Fruit fly (Drosophila melanogaster) whole organism, prepupa: Measurements from ENCODE around the gene CG8032.
A peak's percentile ranks its signal among the peaks of the same experiment; 100 is the strongest.

Experiments
- Blimp-1 ChIP-seq: fragments of 200-800 bp; sonication (Bioruptor generic); optimal IDR thresholded peaks from 3 replicates; lab custom pipeline; 2017; ENCODE audit warnings: missing biosample characterization, missing genetic modification characterization, mild to moderate bottlenecking, moderate library complexity, missing genetic modification reagents
- CG10631 ChIP-seq: fragments of 200-800 bp; sonication (Bioruptor generic); optimal IDR thresholded peaks from 2 replicates; lab custom pipeline; 2016; ENCODE audit warnings: missing biosample characterization, missing genetic modification characterization
- CG10669 ChIP-seq: fragments of 200-800 bp; sonication (Bioruptor generic); optimal IDR thresholded peaks from 3 replicates; lab custom pipeline; 2018; ENCODE audit warnings: missing biosample characterization, mild to moderate bottlenecking, missing genetic modification characterization, moderate library complexity
- CG11294 ChIP-seq: fragments of 200-800 bp; sonication (Bioruptor generic); IDR thresholded peaks from 2 replicates; pipeline ENCODE4 v1.3.6; 2022; ENCODE audit warnings: missing biosample characterization, missing genetic modification characterization
- CG11762 ChIP-seq: fragments of 200-800 bp; sonication (Bioruptor generic); optimal IDR thresholded peaks from 3 replicates; lab custom pipeline; 2016; ENCODE audit warnings: missing biosample characterization, missing genetic modification characterization; ENCODE audit not compliant: insufficient read depth
- CG11902 ChIP-seq: fragments of 200-800 bp; sonication (Bioruptor generic); optimal IDR thresholded peaks from 3 replicates; lab custom pipeline; 2016; ENCODE audit warnings: missing biosample characterization, missing genetic modification characterization
- CG1621 ChIP-seq: fragments of 200-800 bp; sonication (Bioruptor generic); optimal IDR thresholded peaks from 3 replicates; lab custom pipeline; 2018; ENCODE audit warnings: missing biosample characterization, mild to moderate bottlenecking, missing genetic modification characterization
- CG31627 ChIP-seq: fragments of 200-800 bp; sonication (Bioruptor generic); optimal IDR thresholded peaks from 3 replicates; lab custom pipeline; 2016; ENCODE audit warnings: missing biosample characterization, missing genetic modification characterization
- CG32006 ChIP-seq: fragments of 200-800 bp; sonication (Bioruptor generic); optimal IDR thresholded peaks from 3 replicates; lab custom pipeline; 2017; ENCODE audit warnings: missing biosample characterization, mild to moderate bottlenecking, missing genetic modification characterization
- CG34406 ChIP-seq: fragments of 200-800 bp; sonication (Bioruptor generic); optimal IDR thresholded peaks from 3 replicates; lab custom pipeline; 2016; ENCODE audit warnings: missing biosample characterization, missing genetic modification characterization
- CG3919 ChIP-seq: fragments of 200-800 bp; sonication (Bioruptor generic); optimal IDR thresholded peaks from 3 replicates; lab custom pipeline; 2016; ENCODE audit warnings: missing biosample characterization, missing genetic modification characterization
- CG4318 ChIP-seq: fragments of 200-800 bp; sonication (Bioruptor generic); optimal IDR thresholded peaks from 3 replicates; lab custom pipeline; 2017; ENCODE audit warnings: missing biosample characterization, mild to moderate bottlenecking, missing genetic modification characterization
- CG6163 ChIP-seq: fragments of 200-800 bp; sonication (Bioruptor generic); IDR thresholded peaks from 3 replicates; pipeline ENCODE4 v1.3.6; 2022; ENCODE audit warnings: missing biosample characterization, missing genetic modification characterization
- CG6792 ChIP-seq: fragments of 200-800 bp; sonication (Bioruptor generic); optimal IDR thresholded peaks from 3 replicates; lab custom pipeline; 2016; ENCODE audit warnings: missing biosample characterization, missing genetic modification characterization
- CG6854 ChIP-seq: fragments of 200-800 bp; sonication (Bioruptor generic); optimal IDR thresholded peaks from 2 replicates; lab custom pipeline; 2017; ENCODE audit warnings: missing biosample characterization, mild to moderate bottlenecking, missing genetic modification characterization
- CG8119 ChIP-seq: fragments of 200-800 bp; sonication (Bioruptor generic); IDR thresholded peaks from 3 replicates; pipeline ENCODE4 v1.3.6; 2022; ENCODE audit warnings: missing biosample characterization, missing genetic modification characterization
- CG8319 ChIP-seq: fragments of 200-800 bp; sonication (Bioruptor generic); optimal IDR thresholded peaks from 3 replicates; lab custom pipeline; 2016; ENCODE audit warnings: missing biosample characterization, missing genetic modification characterization
- Eip75B ChIP-seq: fragments of 200-800 bp; sonication (Bioruptor generic); optimal IDR thresholded peaks from 3 replicates; lab custom pipeline; 2016; ENCODE audit warnings: missing biosample characterization, missing genetic modification characterization
- Eip78C ChIP-seq: fragments of 200-800 bp; sonication (Bioruptor generic); peaks from one replicate; lab custom pipeline; 2016; ENCODE audit warnings: missing biosample characterization, missing genetic modification characterization
- Ets21C ChIP-seq: fragments of 200-800 bp; sonication (Bioruptor generic); optimal IDR thresholded peaks from 3 replicates; lab custom pipeline; 2016; ENCODE audit warnings: missing biosample characterization, missing genetic modification characterization
- Ets96B ChIP-seq: fragments of 200-800 bp; optimal IDR thresholded peaks from 2 replicates; lab custom pipeline; 2019; ENCODE audit warnings: missing biosample characterization, mild to moderate bottlenecking, missing genetic modification characterization, moderate library complexity
- Hr4 ChIP-seq: fragments of 200-800 bp; sonication (Bioruptor generic); optimal IDR thresholded peaks from 3 replicates; lab custom pipeline; 2016; ENCODE audit warnings: missing biosample characterization, missing genetic modification characterization
- Lpt ChIP-seq: fragments of 200-800 bp; sonication (Bioruptor generic); optimal IDR thresholded peaks from 3 replicates; lab custom pipeline; 2016; ENCODE audit warnings: missing biosample characterization, missing genetic modification characterization
- Smox ChIP-seq: fragments of 200-800 bp; sonication (Bioruptor generic); optimal IDR thresholded peaks from 3 replicates; lab custom pipeline; 2016; ENCODE audit warnings: missing biosample characterization, missing genetic modification characterization
- Sox102F ChIP-seq: fragments of 200-800 bp; sonication (Bioruptor generic); optimal IDR thresholded peaks from 2 replicates; lab custom pipeline; 2016; ENCODE audit warnings: missing biosample characterization, mild to moderate bottlenecking, missing genetic modification characterization
- Sox14 ChIP-seq: fragments of 200-800 bp; sonication (Bioruptor generic); optimal IDR thresholded peaks from 3 replicates; lab custom pipeline; 2016; ENCODE audit warnings: missing biosample characterization, missing genetic modification characterization
- achi ChIP-seq: fragments of 200-800 bp; sonication (Bioruptor generic); optimal IDR thresholded peaks from 3 replicates; lab custom pipeline; 2016; ENCODE audit warnings: missing biosample characterization, missing genetic modification characterization
- acj6 ChIP-seq: fragments of 200-800 bp; sonication (Bioruptor generic); optimal IDR thresholded peaks from 3 replicates; lab custom pipeline; 2016; ENCODE audit warnings: missing biosample characterization, missing genetic modification characterization
- cyc ChIP-seq: fragments of 200-800 bp; sonication (Bioruptor generic); optimal IDR thresholded peaks from 3 replicates; lab custom pipeline; 2016; ENCODE audit warnings: missing biosample characterization, missing genetic modification characterization
- dsx ChIP-seq: fragments of 200-800 bp; optimal IDR thresholded peaks from 3 replicates; lab custom pipeline; 2019; ENCODE audit warnings: missing biosample characterization, mild to moderate bottlenecking, missing genetic modification characterization, moderate library complexity; ENCODE audit not compliant: poor library complexity, severe bottlenecking
- eg ChIP-seq: fragments of 200-800 bp; sonication (Bioruptor generic); IDR thresholded peaks from 3 replicates; pipeline ENCODE4 v1.3.6; 2022; ENCODE audit warnings: missing biosample characterization, missing genetic modification characterization
- net ChIP-seq: fragments of 200-800 bp; sonication (Bioruptor generic); optimal IDR thresholded peaks from 3 replicates; lab custom pipeline; 2016; ENCODE audit warnings: missing biosample characterization, missing genetic modification characterization
- pdm3 ChIP-seq: fragments of 200-800 bp; sonication (Bioruptor generic); optimal IDR thresholded peaks from 3 replicates; lab custom pipeline; 2016; ENCODE audit warnings: missing biosample characterization, missing genetic modification characterization
- salr ChIP-seq, 2 experiments: fragments of 200-800 bp; sonication (Bioruptor generic); optimal IDR thresholded peaks; 3 replicates each; lab custom pipeline; 2016 to 2018; ENCODE audit warnings: missing biosample characterization in 2 of 2, missing genetic modification characterization in 2 of 2, mild to moderate bottlenecking in 1 of 2
- ss ChIP-seq, 2 experiments: fragments of 200-800 bp; sonication (Bioruptor generic); optimal IDR thresholded peaks; 2 replicates in 1 of 2; 3 replicates in 1 of 2; lab custom pipeline; 2017 to 2018; ENCODE audit warnings: mild to moderate bottlenecking in 2 of 2, missing biosample characterization in 2 of 2, missing genetic modification characterization in 2 of 2, moderate library complexity in 1 of 2
- topi ChIP-seq: fragments of 200-800 bp; sonication (Bioruptor generic); optimal IDR thresholded peaks from 3 replicates; lab custom pipeline; 2016; ENCODE audit warnings: missing biosample characterization, missing genetic modification characterization
- vri ChIP-seq: fragments of 200-800 bp; sonication (Bioruptor generic); optimal IDR thresholded peaks from 3 replicates; lab custom pipeline; 2016; ENCODE audit warnings: missing biosample characterization, mild to moderate bottlenecking, missing genetic modification characterization

Gene CG8032

DNA sequence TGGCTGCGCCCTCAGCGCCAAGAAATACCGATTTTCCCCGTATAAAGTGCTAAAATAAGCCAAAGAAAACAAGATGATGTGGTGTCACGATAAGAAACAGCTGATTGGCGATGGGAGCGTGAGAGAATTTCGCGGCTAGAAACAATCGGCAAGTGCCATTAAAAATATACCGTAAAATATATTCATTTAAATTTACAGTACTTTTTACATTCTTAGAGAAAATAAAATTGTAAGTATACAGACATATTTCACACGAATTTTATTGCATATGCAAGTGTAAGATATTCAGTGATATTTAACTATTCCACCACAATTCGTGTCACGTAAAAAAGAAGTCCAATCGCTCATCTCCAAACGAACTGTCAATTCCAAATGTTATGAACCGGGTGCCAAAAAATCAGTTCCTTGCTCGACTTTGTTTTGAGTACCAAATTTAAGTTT, 12.7 kb downstream of the CG8032 start, which contains the start of the genes Unc50, CG11755 and CG8043 (continued):
- TF ChIP-seq CG4318 (GFP tag; lab: Kevin White, UChicago) = no peak
- peak; percentile 81 for TF ChIP-seq cyc (GFP tag; lab: Kevin White, UChicago)
- peak; percentile 14 for TF ChIP-seq Lpt (GFP tag; lab: Kevin White, UChicago)
- TF ChIP-seq ss (GFP tag; optimal IDR thresholded peaks at IDR 0.05; lab: Kevin White, UChicago) = no peak
- peak; percentile 63 for TF ChIP-seq CG11762 (GFP tag; lab: Kevin White, UChicago)
- no peak; the same call in 1 of the 2 replicates for TF ChIP-seq CG11294
- TF ChIP-seq CG32006 (GFP tag; lab: Kevin White, UChicago) = peak; percentile 68
- TF ChIP-seq Eip78C = no peak
- TF ChIP-seq CG34406 (GFP tag; lab: Kevin White, UChicago) = peak; percentile 56
- TF ChIP-seq topi (GFP tag; lab: Kevin White, UChicago) = peak; percentile 82
- peak; percentile 77 for TF ChIP-seq CG10631
- peak; percentile 81 for TF ChIP-seq Smox (GFP tag; lab: Kevin White, UChicago)
- peak; percentile 27 for TF ChIP-seq Blimp-1 (GFP tag; lab: Kevin White, UChicago)
- no peak for TF ChIP-seq dsx
- peak; percentile 74 for TF ChIP-seq Ets96B (tag; lab: Kevin White, UChicago)
- TF ChIP-seq CG8119 (GFP tag; lab: Robert Waterston, UW) = peak; percentile 51; the same call in 1 of the 3 replicates
- TF ChIP-seq CG8319 (GFP tag; lab: Kevin White, UChicago) = peak; percentile 41
- TF ChIP-seq net (GFP tag; lab: Kevin White, UChicago) = no peak
- peak; percentile 74 for TF ChIP-seq CG3919

DNA sequence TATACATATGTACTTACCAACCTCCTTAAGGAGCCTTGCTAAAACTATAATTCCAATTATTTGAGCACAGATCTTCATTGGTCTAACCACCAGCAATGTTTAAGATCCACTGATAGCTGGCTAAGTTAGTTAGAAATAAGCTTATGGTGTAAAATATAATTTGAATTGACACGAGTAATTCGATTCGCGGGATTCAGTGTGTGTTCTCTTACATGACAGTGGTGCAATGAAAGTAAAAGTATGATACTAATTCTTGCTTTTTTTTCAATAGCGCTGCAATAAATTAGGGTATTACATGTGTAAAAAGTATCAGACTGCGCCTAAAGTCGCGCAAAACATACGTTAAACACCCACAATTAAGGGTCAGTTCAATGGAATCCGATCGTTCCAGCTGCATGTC, 16.0 kb downstream of the CG8032 start, which contains the start of gene CG33325:
Gene CG33325, minus strand, starts transcription at position 101 of the 400 bp plus-strand sequence.
- TF ChIP-seq Sox102F (GFP tag; lab: Kevin White, UChicago) (no peak), cyc (GFP tag; lab: Kevin White, UChicago) (no peak), CG11294 (no peak), CG8319 (GFP tag; lab: Kevin White, UChicago) (no peak), acj6 (GFP tag; lab: Kevin White, UChicago) (no peak), CG31627 (GFP tag; lab: Kevin White, UChicago) (no peak), Ets21C (GFP tag; lab: Kevin White, UChicago) (no peak), Eip75B (GFP tag; lab: Kevin White, UChicago) (no peak), dsx (no peak), CG1621 (tag; lab: Kevin White, UChicago) (no peak), net (GFP tag; lab: Kevin White, UChicago) (no peak), CG10631 (no peak)

DNA sequence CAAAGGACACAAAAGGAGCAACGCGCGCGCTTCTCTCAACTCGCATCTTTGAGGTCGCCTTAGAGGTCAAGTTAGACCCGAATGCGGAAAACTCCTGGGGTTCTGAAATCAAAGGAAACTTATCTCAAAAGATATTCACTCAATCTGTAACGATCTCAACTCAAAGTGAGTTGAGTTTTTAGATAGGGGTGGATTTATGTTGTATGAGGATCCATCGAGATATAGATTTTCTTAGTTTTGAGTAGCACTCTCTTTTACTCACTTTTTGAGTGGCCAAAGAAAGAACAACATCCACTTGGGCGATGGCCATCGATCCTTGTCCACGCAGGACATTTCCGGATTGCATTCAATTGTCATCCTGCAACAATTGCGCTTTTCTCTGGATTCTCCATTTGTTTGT, 16.7 kb downstream of the CG8032 start:
- TF ChIP-seq CG11902 (GFP tag; lab: Kevin White, UChicago) (no peak), CG10669 (GFP tag; lab: Kevin White, UChicago) (no peak), pdm3 (no peak), Sox14 (no peak), vri (GFP tag; lab: Kevin White, UChicago) (no peak), CG6854 (GFP tag; lab: Kevin White, UChicago) (no peak), dsx (no peak), eg (GFP tag; lab: Robert Waterston, UW) (no peak), cyc (GFP tag; lab: Kevin White, UChicago) (no peak), Ets96B (tag; lab: Kevin White, UChicago) (no peak), CG6792 (GFP tag; lab: Kevin White, UChicago) (no peak), CG8119 (GFP tag; lab: Robert Waterston, UW) (no peak), salr (GFP tag; optimal IDR thresholded peaks at IDR 0.05; lab: Kevin White, UChicago) (no peak), CG6163 (GFP tag; lab: Robert Waterston, UW) (no peak)

DNA sequence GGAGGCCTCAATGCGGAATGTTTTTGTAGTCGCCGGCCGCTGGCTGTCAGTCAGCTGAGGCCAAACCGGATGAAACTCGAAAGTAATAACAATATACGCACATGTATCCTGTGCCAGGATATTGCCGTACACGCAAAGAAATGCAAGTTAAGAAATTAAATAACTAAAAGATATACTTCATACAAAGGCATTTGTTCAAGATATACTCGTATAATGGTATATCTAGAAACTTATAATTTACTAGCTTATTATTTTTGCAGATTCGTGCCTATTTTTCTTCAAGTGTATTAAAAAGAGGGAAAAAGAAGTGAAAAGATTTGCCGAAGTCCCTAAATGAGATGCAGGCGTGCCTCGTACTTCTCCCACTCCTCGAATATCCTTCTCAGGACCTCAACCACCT, 19.4 kb downstream of the CG8032 start:
- TF ChIP-seq Ets96B (tag; lab: Kevin White, UChicago) (no peak), dsx (no peak), CG1621 (tag; lab: Kevin White, UChicago) (no peak), Eip75B (GFP tag; lab: Kevin White, UChicago) (no peak), ss (GFP tag; optimal IDR thresholded peaks at IDR 0.05; lab: Kevin White, UChicago) (no peak), CG10669 (GFP tag; lab: Kevin White, UChicago) (no peak), achi (GFP tag; lab: Kevin White, UChicago) (no peak), Hr4 (no peak), CG32006 (GFP tag; lab: Kevin White, UChicago) (no peak), cyc (GFP tag; lab: Kevin White, UChicago) (no peak), CG4318 (GFP tag; lab: Kevin White, UChicago) (no peak), topi (GFP tag; lab: Kevin White, UChicago) (no peak), Sox14 (no peak), CG8319 (GFP tag; lab: Kevin White, UChicago) (no peak), CG6163 (GFP tag; lab: Robert Waterston, UW) (no peak), CG10631 (no peak), vri (GFP tag; lab: Kevin White, UChicago) (no peak), CG8119 (GFP tag; lab: Robert Waterston, UW) (no peak), Ets21C (GFP tag; lab: Kevin White, UChicago) (no peak)
